Fruit fly (Drosophila melanogaster): ENCODE measurements around the gene NimC1.

NimC1 gene

dm6 chr2L:14022130-14022735 is 45.7 kb upstream of the NimC1 start:
- TF ChIP-seq CG17806 (tag; optimal IDR thresholded peaks at IDR 0.05), result peak; percentile 89
- peak; percentile 92 for TF ChIP-seq CG8159 (tag; optimal IDR thresholded peaks at IDR 0.05)
- TF ChIP-seq Pif1A (GFP tag; optimal IDR thresholded peaks at IDR 0.05), result peak; percentile 53
- peak; percentile 33 for TF ChIP-seq Pif1B (GFP tag; optimal IDR thresholded peaks at IDR 0.05)
- TF ChIP-seq Ets98B (GFP tag; IDR thresholded peaks at IDR 0.05), result peak; percentile 83
- TF ChIP-seq CG14655 (GFP tag; optimal IDR thresholded peaks at IDR 0.05), result peak; percentile 97
- TF ChIP-seq CG32121 (GFP tag; IDR thresholded peaks at IDR 0.05), result peak; percentile 95
- TF ChIP-seq D1 (tag; optimal IDR thresholded peaks at IDR 0.05), result peak; percentile 90
- TF ChIP-seq Snoo (tag; optimal IDR thresholded peaks at IDR 0.05), result peak; percentile 64
- peak; percentile 97 for TF ChIP-seq CG9948 (tag; optimal IDR thresholded peaks at IDR 0.05)
- TF ChIP-seq EcR (GFP tag; optimal IDR thresholded peaks at IDR 0.05), result peak; percentile 12
- TF ChIP-seq rn (GFP tag; IDR thresholded peaks at IDR 0.05), result peak; percentile 89
- peak; percentile 82 for TF ChIP-seq CG15710 (tag; optimal IDR thresholded peaks at IDR 0.05)
- peak; percentile 49 for TF ChIP-seq gl (tag; optimal IDR thresholded peaks at IDR 0.05)
- peak; percentile 89 for TF ChIP-seq fd96Ca (GFP tag; IDR thresholded peaks at IDR 0.05)
- TF ChIP-seq CG34367 (tag; optimal IDR thresholded peaks at IDR 0.05), result peak; percentile 80
- peak; percentile 88 for TF ChIP-seq CG12605 (GFP tag; IDR thresholded peaks at IDR 0.05)
- peak; percentile 26 for TF ChIP-seq CG13204 (GFP tag; optimal IDR thresholded peaks at IDR 0.05)
- TF ChIP-seq CG4496 (GFP tag; IDR thresholded peaks at IDR 0.05), result peak; percentile 93
- peak; percentile 71 for TF ChIP-seq CG10348 (GFP tag; IDR thresholded peaks at IDR 0.05)
- TF ChIP-seq CG8301 (tag; optimal IDR thresholded peaks at IDR 0.05), result peak; percentile 95

dm6 chr2L:14021646-14022129 is 45.1 kb upstream of the NimC1 start:
- TF ChIP-seq CG13204 (GFP tag; optimal IDR thresholded peaks at IDR 0.05) (peak; percentile 38), CG4496 (GFP tag; IDR thresholded peaks at IDR 0.05) (peak; percentile 96), fd96Ca (GFP tag; IDR thresholded peaks at IDR 0.05) (peak; percentile 70), Pif1A (GFP tag; optimal IDR thresholded peaks at IDR 0.05) (peak; percentile 35), Ets98B (GFP tag; IDR thresholded peaks at IDR 0.05) (peak; percentile 65), CG10348 (GFP tag; IDR thresholded peaks at IDR 0.05) (no peak)

dm6 chr2L:14020875-14021643 is 44.5 kb upstream of the NimC1 start:
- TF ChIP-seq D1 (tag; optimal IDR thresholded peaks at IDR 0.05), result peak; percentile 51
- no peak for TF ChIP-seq EcR (GFP tag; optimal IDR thresholded peaks at IDR 0.05)
- peak; percentile 0 for TF ChIP-seq Snoo (tag; optimal IDR thresholded peaks at IDR 0.05)
- TF ChIP-seq fd96Ca (GFP tag; IDR thresholded peaks at IDR 0.05), result peak; percentile 73; the same call in 2 of the 3 replicates
- peak; percentile 35 for TF ChIP-seq CG34367 (tag; optimal IDR thresholded peaks at IDR 0.05)
- TF ChIP-seq CG9948 (tag; optimal IDR thresholded peaks at IDR 0.05), result peak; percentile 74
- no peak for TF ChIP-seq CG13204 (GFP tag; optimal IDR thresholded peaks at IDR 0.05)
- peak; percentile 78 for TF ChIP-seq CG8159 (tag; optimal IDR thresholded peaks at IDR 0.05)
- TF ChIP-seq gl (tag; optimal IDR thresholded peaks at IDR 0.05), result peak; percentile 51
- TF ChIP-seq CG12605 (GFP tag; IDR thresholded peaks at IDR 0.05), result peak; percentile 62; the same call in 1 of the 2 replicates
- peak; percentile 76 for TF ChIP-seq CG8301 (tag; optimal IDR thresholded peaks at IDR 0.05)
- peak; percentile 74 for TF ChIP-seq Pif1B (GFP tag; optimal IDR thresholded peaks at IDR 0.05)
- TF ChIP-seq Ets98B (GFP tag; IDR thresholded peaks at IDR 0.05), result peak; percentile 86
- peak; percentile 65 for TF ChIP-seq CG15710 (tag; optimal IDR thresholded peaks at IDR 0.05)
- TF ChIP-seq Pif1A (GFP tag; optimal IDR thresholded peaks at IDR 0.05), result peak; percentile 75
- no peak for TF ChIP-seq CG10348 (GFP tag; IDR thresholded peaks at IDR 0.05)
- TF ChIP-seq CG17806 (tag; optimal IDR thresholded peaks at IDR 0.05), result peak; percentile 60
- 0 out of 2 replicates have a peak, but pooled peaks have one; percentile 21 for TF ChIP-seq rn (GFP tag; IDR thresholded peaks at IDR 0.05)
- TF ChIP-seq CG14655 (GFP tag; optimal IDR thresholded peaks at IDR 0.05), result peak; percentile 66
- peak; percentile 92 for TF ChIP-seq CG4496 (GFP tag; IDR thresholded peaks at IDR 0.05)
- TF ChIP-seq CG32121 (GFP tag; IDR thresholded peaks at IDR 0.05), result peak; percentile 82

- TF ChIP-seq CG15710 (tag; optimal IDR thresholded peaks at IDR 0.05) (no peak), CG17806 (tag; optimal IDR thresholded peaks at IDR 0.05) (no peak), EcR (GFP tag; optimal IDR thresholded peaks at IDR 0.05) (no peak), D1 (tag; optimal IDR thresholded peaks at IDR 0.05) (no peak), rn (GFP tag; IDR thresholded peaks at IDR 0.05) (no peak), CG34367 (tag; optimal IDR thresholded peaks at IDR 0.05) (no peak), CG4496 (GFP tag; IDR thresholded peaks at IDR 0.05) (no peak), CG13204 (GFP tag; optimal IDR thresholded peaks at IDR 0.05) (no peak), Pif1A (GFP tag; optimal IDR thresholded peaks at IDR 0.05) (no peak), Snoo (tag; optimal IDR thresholded peaks at IDR 0.05) (no peak), CG14655 (GFP tag; optimal IDR thresholded peaks at IDR 0.05) (no peak), gl (tag; optimal IDR thresholded peaks at IDR 0.05) (no peak), CG8301 (tag; optimal IDR thresholded peaks at IDR 0.05) (no peak), fd96Ca (GFP tag; IDR thresholded peaks at IDR 0.05) (no peak), CG9948 (tag; optimal IDR thresholded peaks at IDR 0.05) (no peak), CG32121 (GFP tag; IDR thresholded peaks at IDR 0.05) (no peak)
These were observed 43.9 kb upstream of the NimC1 start for dm6 chr2L:14020545-14020874.

DNA sequence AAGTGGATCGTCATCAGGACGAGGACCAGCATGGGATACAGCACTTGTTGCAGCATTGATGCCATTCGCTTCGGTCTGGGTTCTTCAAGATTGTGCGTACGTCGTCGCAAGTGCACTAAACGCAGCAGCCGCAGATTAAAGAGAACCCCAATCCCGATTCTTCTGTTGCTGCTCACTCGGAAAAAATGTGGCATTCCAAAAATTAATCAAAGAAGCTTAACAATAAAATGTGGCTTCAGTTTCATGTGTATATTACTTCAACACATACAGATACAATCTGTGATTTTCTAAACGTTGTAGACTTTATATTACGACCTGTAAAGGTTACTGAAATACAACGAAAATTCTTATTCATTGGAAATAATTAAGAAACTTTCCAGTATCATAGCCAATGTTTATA is 43.5 kb upstream of the NimC1 start, which contains the start of gene NimC3:
Gene NimC3 (minus strand): TSS at position 101 of the 400 bp plus-strand sequence.
- TF ChIP-seq CG13204 (GFP tag; optimal IDR thresholded peaks at IDR 0.05), result no peak
- peak; percentile 46 for TF ChIP-seq CG14655 (GFP tag; optimal IDR thresholded peaks at IDR 0.05)
- no peak for TF ChIP-seq CG15710 (tag; optimal IDR thresholded peaks at IDR 0.05)
- TF ChIP-seq CG8159 (tag; optimal IDR thresholded peaks at IDR 0.05), result peak; percentile 41
- TF ChIP-seq Pif1B (GFP tag; optimal IDR thresholded peaks at IDR 0.05), result no peak
- no peak for TF ChIP-seq CG17806 (tag; optimal IDR thresholded peaks at IDR 0.05)
- TF ChIP-seq CG8301 (tag; optimal IDR thresholded peaks at IDR 0.05), result peak; percentile 19
- no peak for TF ChIP-seq Ets98B (GFP tag; IDR thresholded peaks at IDR 0.05)
- peak; percentile 27 for TF ChIP-seq CG9948 (tag; optimal IDR thresholded peaks at IDR 0.05)
- TF ChIP-seq gl (tag; optimal IDR thresholded peaks at IDR 0.05), result no peak

Measured in whole organism, pupa.